Worm (Caenorhabditis elegans) whole organism, L1 larva: ENCODE data around the gene vha-13.

Experiments
- C34B4.2 ChIP-seq: sonication (generic microtip); optimal IDR thresholded peaks from 2 replicates; lab custom pipeline; 2017; ENCODE audit warnings: mild to moderate bottlenecking, missing genetic modification characterization, missing compliant biosample characterization
- F16B12.6 ChIP-seq: fragments of 150-350 bp; optimal IDR thresholded peaks from 2 replicates; lab custom pipeline; 2014; ENCODE audit warnings: missing biosample characterization, missing genetic modification characterization
- Y116A8C.19 ChIP-seq: sonication (generic microtip); optimal IDR thresholded peaks from 2 replicates; lab custom pipeline; 2016; ENCODE audit warnings: missing compliant biosample characterization, missing genetic modification characterization, borderline replicate concordance
- aha-1 ChIP-seq: fragments of 150-350 bp; optimal IDR thresholded peaks from 2 replicates; lab custom pipeline; 2014; ENCODE audit warnings: missing biosample characterization, missing genetic modification characterization
- alr-1 ChIP-seq: fragments of 200-800 bp; sonication (Bioruptor generic); optimal IDR thresholded peaks from 2 replicates; lab custom pipeline; 2018; ENCODE audit warnings: borderline replicate concordance, mild to moderate bottlenecking, missing genetic modification characterization, missing compliant biosample characterization
- blmp-1 ChIP-seq: fragments of 150-350 bp; optimal IDR thresholded peaks from 2 replicates; lab custom pipeline; 2014; ENCODE audit warnings: missing biosample characterization, missing genetic modification characterization
- ceh-63 ChIP-seq: fragments of 200-800 bp; sonication (Bioruptor generic); optimal IDR thresholded peaks from 2 replicates; lab custom pipeline; 2018; ENCODE audit warnings: mild to moderate bottlenecking, missing genetic modification characterization, missing compliant biosample characterization
- ceh-8 ChIP-seq: fragments of 200-800 bp; sonication (Bioruptor generic); optimal IDR thresholded peaks from 2 replicates; lab custom pipeline; 2018; ENCODE audit warnings: mild to moderate bottlenecking, missing genetic modification characterization, moderate library complexity, missing compliant biosample characterization
- ceh-82 ChIP-seq, 3 experiments: fragments of 150-350 bp in 1 of 3; sonication (generic microtip) in 2 of 3; optimal IDR thresholded peaks; 2 replicates each; lab custom pipeline; 2014 to 2017; ENCODE audit warnings: missing biosample characterization in 3 of 3, missing genetic modification characterization in 3 of 3
- ceh-90 ChIP-seq: sonication (generic microtip); optimal IDR thresholded peaks from 2 replicates; lab custom pipeline; 2016; ENCODE audit warnings: missing genetic modification characterization, missing compliant biosample characterization
- efl-1 ChIP-seq, 4 experiments: fragments of 150-350 bp; optimal IDR thresholded peaks in 3 of 4; peaks in 1 of 4; 1 replicate in 1 of 4; 2 replicates in 3 of 4; lab custom pipeline; 2014; ENCODE audit warnings: missing biosample characterization in 2 of 4, missing genetic modification characterization in 2 of 4, missing genetic modification reagents in 2 of 4
- efl-3 ChIP-seq: fragments of 200-800 bp; sonication (Bioruptor generic); optimal IDR thresholded peaks from 2 replicates; lab custom pipeline; 2018; ENCODE audit warnings: mild to moderate bottlenecking, missing genetic modification characterization, missing compliant biosample characterization
- egl-13 ChIP-seq: sonication (generic microtip); optimal IDR thresholded peaks from 2 replicates; lab custom pipeline; 2016; ENCODE audit warnings: missing genotype, missing genetic modification reagents, missing genetic modification characterization, missing compliant biosample characterization
- fkh-10 ChIP-seq: sonication (generic microtip); optimal IDR thresholded peaks from 2 replicates; lab custom pipeline; 2017; ENCODE audit warnings: missing biosample characterization, missing genetic modification reagents, missing genetic modification characterization
- fkh-8 ChIP-seq: sonication (generic microtip); optimal IDR thresholded peaks from 2 replicates; lab custom pipeline; 2016; ENCODE audit warnings: mild to moderate bottlenecking, missing genetic modification characterization, missing compliant biosample characterization
- hlh-17 ChIP-seq: fragments of 200-800 bp; sonication (Bioruptor generic); optimal IDR thresholded peaks from 2 replicates; lab custom pipeline; 2018; ENCODE audit warnings: missing genetic modification characterization, mild to moderate bottlenecking, missing compliant biosample characterization, moderate library complexity, borderline replicate concordance
- irx-1 ChIP-seq: sonication (generic microtip); optimal IDR thresholded peaks from 2 replicates; lab custom pipeline; 2016; ENCODE audit warnings: missing genetic modification characterization, missing compliant biosample characterization
- jun-1 ChIP-seq: fragments of 150-350 bp; optimal IDR thresholded peaks from 2 replicates; lab custom pipeline; 2014; ENCODE audit warnings: missing biosample characterization, missing genetic modification reagents, missing genetic modification characterization
- lin-13 ChIP-seq: fragments of 150-350 bp; optimal IDR thresholded peaks from 2 replicates; lab custom pipeline; 2014; ENCODE audit warnings: missing biosample characterization, missing genetic modification reagents, missing genetic modification characterization
- lin-14 ChIP-seq: fragments of 200-800 bp; sonication (Bioruptor generic); optimal IDR thresholded peaks from 2 replicates; lab custom pipeline; 2018; ENCODE audit warnings: mild to moderate bottlenecking, missing genetic modification characterization, moderate library complexity, missing compliant biosample characterization
- lin-15B ChIP-seq: fragments of 150-350 bp; sonication (generic microtip); optimal IDR thresholded peaks from 3 replicates; lab custom pipeline; 2014; ENCODE audit warnings: missing biosample characterization, missing genetic modification characterization
- lin-39 ChIP-seq: fragments of 150-350 bp; optimal IDR thresholded peaks from 2 replicates; lab custom pipeline; 2014; ENCODE audit warnings: missing biosample characterization, missing genetic modification reagents, missing genetic modification characterization
- lir-3 ChIP-seq: sonication (generic microtip); optimal IDR thresholded peaks from 2 replicates; lab custom pipeline; 2016; ENCODE audit warnings: mild to moderate bottlenecking, missing genetic modification characterization, moderate library complexity, missing compliant biosample characterization; ENCODE audit not compliant: poor library complexity
- lsy-2 ChIP-seq, 2 experiments: fragments of 150-350 bp; optimal IDR thresholded peaks; 2 replicates each; lab custom pipeline; 2014; ENCODE audit warnings: missing biosample characterization in 2 of 2, missing genetic modification characterization in 2 of 2
- mdl-1 ChIP-seq, 2 experiments: fragments of 150-350 bp; optimal IDR thresholded peaks; 2 replicates each; lab custom pipeline; 2014 to 2017; ENCODE audit warnings: missing biosample characterization in 2 of 2, missing genetic modification characterization in 2 of 2, inconsistent platforms in 1 of 2
- nhr-19 ChIP-seq: fragments of 200-800 bp; sonication (Bioruptor generic); conservative IDR thresholded peaks from 2 replicates; pipeline ENCODE4 v1.3.6; 2022; ENCODE audit warnings: missing genetic modification characterization, missing compliant biosample characterization
- nhr-28 ChIP-seq: fragments of 150-350 bp; optimal IDR thresholded peaks from 2 replicates; lab custom pipeline; 2014; ENCODE audit warnings: missing biosample characterization, missing genetic modification characterization
- nhr-71 ChIP-seq: sonication (generic microtip); optimal IDR thresholded peaks from 2 replicates; lab custom pipeline; 2016; ENCODE audit warnings: mild to moderate bottlenecking, missing genetic modification characterization, moderate library complexity, missing compliant biosample characterization
- nhr-77 ChIP-seq: fragments of 150-350 bp; optimal IDR thresholded peaks from 2 replicates; lab custom pipeline; 2014; ENCODE audit warnings: missing biosample characterization, missing genetic modification characterization
- nhr-85 ChIP-seq: sonication (generic microtip); peaks from one replicate; lab custom pipeline; 2016; ENCODE audit warnings: missing genetic modification characterization, inconsistent platforms, missing compliant biosample characterization
- rnt-1 ChIP-seq: sonication (generic microtip); optimal IDR thresholded peaks from 2 replicates; lab custom pipeline; 2016; ENCODE audit warnings: mild to moderate bottlenecking, missing genetic modification characterization, moderate library complexity, missing compliant biosample characterization
- snu-23 ChIP-seq: sonication (generic microtip); optimal IDR thresholded peaks from 2 replicates; lab custom pipeline; 2016; ENCODE audit warnings: missing genetic modification characterization, missing compliant biosample characterization
- sox-4 ChIP-seq: sonication (generic microtip); optimal IDR thresholded peaks from 2 replicates; lab custom pipeline; 2016; ENCODE audit warnings: missing genetic modification characterization, missing compliant biosample characterization
- sptf-1 ChIP-seq: fragments of 150-350 bp; optimal IDR thresholded peaks from 2 replicates; lab custom pipeline; 2014; ENCODE audit warnings: missing biosample characterization, missing genetic modification characterization
- sup-37 ChIP-seq: fragments of 200-800 bp; sonication (Bioruptor generic); optimal IDR thresholded peaks from 2 replicates; lab custom pipeline; 2018; ENCODE audit warnings: mild to moderate bottlenecking, missing genetic modification characterization, missing compliant biosample characterization
- tbx-2 ChIP-seq: sonication (generic microtip); optimal IDR thresholded peaks from 2 replicates; lab custom pipeline; 2016; ENCODE audit warnings: missing genetic modification characterization, missing compliant biosample characterization
- unc-130 ChIP-seq: fragments of 150-350 bp; optimal IDR thresholded peaks from 2 replicates; lab custom pipeline; 2017; ENCODE audit warnings: missing biosample characterization, missing genetic modification characterization, inconsistent platforms
- unc-62 ChIP-seq: fragments of 150-350 bp; optimal IDR thresholded peaks from 2 replicates; lab custom pipeline; 2014; ENCODE audit warnings: missing biosample characterization, missing genetic modification reagents, missing genetic modification characterization
- unc-98 ChIP-seq: fragments of 200-800 bp; sonication (Bioruptor generic); IDR thresholded peaks from 2 replicates; pipeline ENCODE4 v1.3.6; 2022; ENCODE audit warnings: missing genetic modification characterization, missing compliant biosample characterization
- vab-15 ChIP-seq: sonication (generic microtip); optimal IDR thresholded peaks from 2 replicates; lab custom pipeline; 2017; ENCODE audit warnings: missing genotype, mild to moderate bottlenecking, missing genetic modification characterization, missing compliant biosample characterization
- ztf-4 ChIP-seq: fragments of 150-350 bp; optimal IDR thresholded peaks from 2 replicates; lab custom pipeline; 2014; ENCODE audit warnings: missing biosample characterization, missing genetic modification characterization

The vha-13 gene

DNA sequence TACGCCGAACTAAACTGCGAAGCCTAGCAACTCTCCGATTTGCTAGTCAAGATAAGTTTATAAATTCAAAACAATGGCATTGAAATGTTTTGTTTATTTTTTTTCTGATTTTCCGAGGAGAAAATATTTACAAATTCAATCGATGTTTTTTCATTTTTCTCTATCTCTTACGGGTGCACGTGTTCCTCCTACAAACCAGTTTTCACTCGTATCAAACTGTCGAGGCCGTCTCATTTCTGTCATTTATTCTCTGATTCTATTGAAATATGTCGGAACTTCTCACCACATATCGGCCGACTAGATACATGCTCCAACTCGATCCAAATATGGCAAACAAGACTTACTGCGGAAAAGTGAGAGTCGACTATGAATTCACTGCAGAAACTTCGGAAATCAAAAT, 20.0 kb upstream of the vha-13 start, which contains the start of gene F47B8.8 (continued):
- TF ChIP-seq blmp-1 (tag; lab: Kevin White, UChicago) (peak; percentile 73), unc-62 (GFP tag; lab: Kevin White, UChicago) (no peak), egl-13 (no peak), lin-39 (tag; lab: Kevin White, UChicago) (no peak), unc-98 (no peak), nhr-85 (tag; lab: Kevin White, UChicago) (peak; percentile 75), F16B12.6 (tag; lab: Kevin White, UChicago) (no peak), C34B4.2 (no peak), unc-130 (tag; lab: Kevin White, UChicago) (no peak), lsy-2 (tag; optimal IDR thresholded peaks at IDR 0.05; lab: Kevin White, UChicago) (no peak), alr-1 (tag; lab: Kevin White, UChicago) (no peak), nhr-19 (GFP tag; lab: Robert Waterston, UW) (no peak), lir-3 (tag; lab: Kevin White, UChicago) (no peak), nhr-77 (tag; lab: Kevin White, UChicago) (no peak), ceh-63 (GFP tag; lab: Kevin White, UChicago) (no peak), sup-37 (no peak), jun-1 (tag; lab: Kevin White, UChicago) (no peak), Y116A8C.19 (no peak), efl-1 (optimal IDR thresholded peaks at IDR 0.05; lab: Kevin White, UChicago) (no peak), efl-1 (GFP tag; optimal IDR thresholded peaks at IDR 0.05 in 1 of 2; lab: Kevin White, UChicago) (no peak), ztf-4 (tag; lab: Kevin White, UChicago) (no peak), sox-4 (tag; lab: Kevin White, UChicago) (no peak), rnt-1 (tag; lab: Kevin White, UChicago) (no peak), lin-14 (GFP tag; lab: Kevin White, UChicago) (peak; percentile 55), nhr-28 (tag; lab: Kevin White, UChicago) (no peak), ceh-8 (GFP tag; lab: Kevin White, UChicago) (no peak), irx-1 (no peak), aha-1 (tag; lab: Kevin White, UChicago) (no peak), fkh-10 (GFP tag; lab: Kevin White, UChicago) (no peak), lin-15B (no peak), ceh-90 (tag; lab: Kevin White, UChicago) (no peak), fkh-8 (tag; lab: Kevin White, UChicago) (no peak)
- TF ChIP-seq, all 84 proteins: peak for 8

DNA sequence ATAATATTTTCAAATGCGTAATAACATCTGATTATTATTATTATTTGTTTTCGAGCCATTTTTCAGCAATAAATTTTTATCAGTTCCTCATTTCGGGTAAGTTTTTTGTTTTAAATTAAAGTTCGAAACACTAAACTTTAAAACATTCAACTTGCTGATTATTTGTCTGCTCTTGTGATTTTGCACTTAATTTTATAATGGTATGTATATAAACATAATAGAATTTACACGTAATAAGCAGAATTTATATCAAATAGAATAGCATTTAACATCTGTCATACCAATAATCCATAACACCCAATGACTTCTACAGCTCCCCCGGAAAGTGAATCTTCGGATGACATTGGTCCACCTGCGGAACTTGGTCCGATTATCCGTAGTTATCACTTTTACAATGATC, 18.4 kb upstream of the vha-13 start, which contains the start of gene srm-4:
TSS of gene srm-4 (plus strand) at position 301 of the 400 bp plus-strand sequence.
- TF ChIP-seq tbx-2: no peak
- no peak for TF ChIP-seq nhr-85 (tag; lab: Kevin White, UChicago)
- no peak for TF ChIP-seq efl-1 (optimal IDR thresholded peaks at IDR 0.05; lab: Kevin White, UChicago)
- no peak for TF ChIP-seq efl-1 (GFP tag; optimal IDR thresholded peaks at IDR 0.05 in 1 of 2; lab: Kevin White, UChicago)
- no peak for TF ChIP-seq efl-3 (GFP tag; lab: Kevin White, UChicago)
- TF ChIP-seq snu-23 (GFP tag; lab: Kevin White, UChicago): no peak
- no peak for TF ChIP-seq vab-15 (tag; lab: Kevin White, UChicago)
- TF ChIP-seq lin-13 (GFP tag; lab: Kevin White, UChicago): no peak
- TF ChIP-seq irx-1: no peak
- no peak for TF ChIP-seq hlh-17 (GFP tag; lab: Kevin White, UChicago)
- no peak for TF ChIP-seq ceh-82 (tag; optimal IDR thresholded peaks at IDR 0.05; lab: Kevin White, UChicago)
- no peak for TF ChIP-seq lin-14 (GFP tag; lab: Kevin White, UChicago)
- TF ChIP-seq sptf-1 (tag; lab: Kevin White, UChicago): no peak

DNA sequence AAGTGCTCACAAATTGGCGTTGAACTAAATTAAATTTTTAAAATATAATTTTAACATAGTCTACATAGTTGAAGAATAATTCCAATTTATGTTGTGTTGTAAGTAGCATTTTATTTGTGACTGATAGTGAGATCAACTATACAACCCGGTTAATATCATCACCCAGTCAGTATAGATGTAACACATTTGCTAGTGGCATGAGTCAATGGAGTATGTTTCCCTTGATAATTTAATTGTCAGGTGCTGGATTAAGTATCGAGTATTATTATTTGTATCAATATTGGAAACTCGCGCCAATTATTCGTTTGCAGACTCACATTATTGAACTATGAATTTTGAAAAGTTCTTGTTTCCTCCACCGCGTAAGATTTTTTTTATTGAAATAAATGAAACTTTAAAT, 16.6 kb upstream of the vha-13 start, which contains the start of gene srm-5:
TSS of gene srm-5 (plus strand) at position 301 of the 400 bp plus-strand sequence.
- peak; percentile 7 for TF ChIP-seq nhr-71 (tag; lab: Kevin White, UChicago)
- TF ChIP-seq mdl-1 (tag; optimal IDR thresholded peaks at IDR 0.05; lab: Kevin White, UChicago): no peak
- peak; percentile 28 for TF ChIP-seq fkh-8 (tag; lab: Kevin White, UChicago)
- TF ChIP-seq, all 84 proteins: peak for 2
